Worm (Caenorhabditis elegans) whole organism, L4 larva: ENCODE results near the gene C08D8.7.

Experiments used
- D1046.2 ChIP-seq: fragments of 200-800 bp; sonication (Bioruptor generic); IDR thresholded peaks from 2 replicates; pipeline ENCODE4 v1.3.6; 2022; ENCODE audit warnings: missing genetic modification characterization, missing compliant biosample characterization
- F10B5.3 ChIP-seq: sonication (generic microtip); optimal IDR thresholded peaks from 2 replicates; lab custom pipeline; 2016; ENCODE audit warnings: mild to moderate bottlenecking, missing genetic modification characterization, missing compliant biosample characterization
- F26F4.8 ChIP-seq: fragments of 200-800 bp; sonication (Bioruptor generic); conservative IDR thresholded peaks from 2 replicates; pipeline ENCODE4 v1.3.6; 2022; ENCODE audit warnings: missing genetic modification characterization, missing compliant biosample characterization
- F44E2.7 ChIP-seq: fragments of 200-800 bp; sonication (Bioruptor generic); IDR thresholded peaks from 2 replicates; pipeline ENCODE4 v2.1.2; 2022; ENCODE audit warnings: missing genetic modification characterization, missing compliant biosample characterization
- F49E8.2 ChIP-seq: sonication (generic microtip); optimal IDR thresholded peaks from 2 replicates; lab custom pipeline; 2016; ENCODE audit warnings: missing compliant biosample characterization, mild to moderate bottlenecking, missing genetic modification characterization, borderline replicate concordance
- T20F7.1 ChIP-seq: fragments of 200-800 bp; sonication (Bioruptor generic); optimal IDR thresholded peaks from 2 replicates; lab custom pipeline; 2018; ENCODE audit warnings: mild to moderate bottlenecking, missing genetic modification characterization, missing compliant biosample characterization
- Y105C5A.15 ChIP-seq: fragments of 200-800 bp; sonication (Bioruptor generic); IDR thresholded peaks from 2 replicates; pipeline ENCODE4 v1.3.6; 2022; ENCODE audit warnings: missing genetic modification characterization, missing compliant biosample characterization
- ZK337.2 ChIP-seq: fragments of 200-800 bp; sonication (Bioruptor generic); IDR thresholded peaks from 2 replicates; pipeline ENCODE4 v1.3.6; 2022; ENCODE audit warnings: missing genetic modification reagents, missing genetic modification characterization, missing compliant biosample characterization
- aha-1 ChIP-seq: fragments of 150-350 bp; peaks from one replicate; lab custom pipeline; 2014; ENCODE audit warnings: missing biosample characterization, missing genetic modification characterization
- arid-1 ChIP-seq: fragments of 200-800 bp; sonication (Bioruptor generic); conservative IDR thresholded peaks from 2 replicates; pipeline ENCODE4 v1.3.6; 2022; ENCODE audit warnings: missing genetic modification reagents, missing genetic modification characterization, missing compliant biosample characterization
- attf-4 ChIP-seq: sonication (generic microtip); optimal IDR thresholded peaks from 3 replicates; lab custom pipeline; 2017; ENCODE audit warnings: missing biosample characterization, missing genetic modification characterization
- ceh-20 ChIP-seq: fragments of 200-800 bp; sonication (Bioruptor generic); IDR thresholded peaks from 2 replicates; pipeline ENCODE4 v1.3.6; 2022; ENCODE audit warnings: missing genetic modification reagents, missing genetic modification characterization, missing compliant biosample characterization
- ceh-44 ChIP-seq: fragments of 200-800 bp; sonication (Bioruptor generic); IDR thresholded peaks from 2 replicates; pipeline ENCODE4 v1.3.6; 2022; ENCODE audit warnings: missing genetic modification reagents, missing genetic modification characterization, missing compliant biosample characterization
- daf-8 ChIP-seq: fragments of 200-800 bp; sonication (Bioruptor generic); IDR thresholded peaks from 2 replicates; pipeline ENCODE4 v1.3.6; 2022; ENCODE audit warnings: missing genetic modification characterization, missing compliant biosample characterization
- dmd-6 ChIP-seq: fragments of 200-800 bp; sonication (Bioruptor generic); IDR thresholded peaks from 2 replicates; pipeline ENCODE4 v1.3.6; 2022; ENCODE audit warnings: missing genetic modification reagents, missing genetic modification characterization, missing compliant biosample characterization
- dmd-8 ChIP-seq: fragments of 200-800 bp; sonication (Bioruptor generic); IDR thresholded peaks from 2 replicates; pipeline ENCODE4 v1.3.6; 2022; ENCODE audit warnings: missing genetic modification characterization, missing compliant biosample characterization
- hmg-1.1 ChIP-seq: fragments of 200-800 bp; sonication (Bioruptor generic); IDR thresholded peaks from 2 replicates; pipeline ENCODE4 v1.3.6; 2022; ENCODE audit warnings: missing genetic modification reagents, missing genetic modification characterization, missing compliant biosample characterization
- lim-7 ChIP-seq: fragments of 200-800 bp; sonication (Bioruptor generic); IDR thresholded peaks from 2 replicates; pipeline ENCODE4 v1.3.6; 2022; ENCODE audit warnings: missing genetic modification characterization, missing compliant biosample characterization
- lsy-2 ChIP-seq, 2 experiments: fragments of 150-350 bp in 1 of 2; sonication (generic microtip) in 1 of 2; optimal IDR thresholded peaks; 2 replicates each; lab custom pipeline; 2014 to 2017; ENCODE audit warnings: missing biosample characterization in 2 of 2, missing genetic modification characterization in 2 of 2
- madf-5 ChIP-seq, 2 experiments: fragments of 200-800 bp; sonication (Bioruptor generic); IDR thresholded peaks; 2 replicates each; pipeline ENCODE4 v1.3.6; 2022; ENCODE audit warnings: missing compliant biosample characterization in 2 of 2, missing genetic modification characterization in 2 of 2
- madf-9 ChIP-seq: fragments of 200-800 bp; sonication (Bioruptor generic); conservative IDR thresholded peaks from 2 replicates; pipeline ENCODE4 v1.3.6; 2022; ENCODE audit warnings: missing genetic modification reagents, missing genetic modification characterization, missing compliant biosample characterization
- mdt-29 ChIP-seq: fragments of 200-800 bp; sonication (Bioruptor generic); IDR thresholded peaks from 2 replicates; pipeline ENCODE4 v1.3.6; 2022; ENCODE audit warnings: missing genetic modification reagents, missing genetic modification characterization, missing compliant biosample characterization
- mep-1 ChIP-seq: fragments of 150-350 bp; sonication (generic microtip); optimal IDR thresholded peaks from 3 replicates; lab custom pipeline; 2014; ENCODE audit warnings: missing biosample characterization, missing genetic modification characterization
- nhr-6 ChIP-seq: fragments of 150-350 bp; optimal IDR thresholded peaks from 2 replicates; lab custom pipeline; 2014; ENCODE audit warnings: missing biosample characterization, missing genetic modification characterization
- php-3 ChIP-seq: fragments of 200-800 bp; sonication (Bioruptor generic); IDR thresholded peaks from 2 replicates; pipeline ENCODE4 v1.3.6; 2022; ENCODE audit warnings: missing genetic modification reagents, missing genetic modification characterization, missing compliant biosample characterization
- set-16 ChIP-seq: fragments of 200-800 bp; sonication (Bioruptor generic); IDR thresholded peaks from 2 replicates; pipeline ENCODE4 v1.3.6; 2022; ENCODE audit warnings: missing genetic modification reagents, missing genetic modification characterization, missing compliant biosample characterization
- snpc-1.2 ChIP-seq: fragments of 200-800 bp; sonication (Bioruptor generic); IDR thresholded peaks from 2 replicates; pipeline ENCODE4 v1.3.6; 2022; ENCODE audit warnings: missing genetic modification reagents, missing genetic modification characterization, missing compliant biosample characterization
- tra-1 ChIP-seq: fragments of 200-800 bp; sonication (Bioruptor generic); IDR thresholded peaks from 2 replicates; pipeline ENCODE4 v1.3.6; 2022; ENCODE audit warnings: missing genetic modification reagents, missing genetic modification characterization, missing compliant biosample characterization
- unc-62 ChIP-seq, 3 experiments: fragments of 150-350 bp in 1 of 3; sonication (generic microtip); optimal IDR thresholded peaks in 2 of 3; peaks in 1 of 3; 1 replicate in 1 of 3; 2 replicates in 2 of 3; lab custom pipeline; 2014 to 2017; ENCODE audit warnings: missing biosample characterization in 3 of 3, missing genetic modification characterization in 3 of 3, missing genetic modification reagents in 3 of 3, missing genotype in 1 of 3
- zag-1 ChIP-seq: fragments of 150-350 bp; optimal IDR thresholded peaks from 2 replicates; lab custom pipeline; 2014; ENCODE audit warnings: missing biosample characterization, missing genetic modification characterization

Gene C08D8.7

ce11 chrV:8314782-8315181 is 26.2 kb upstream of the C08D8.7 start:
- TF ChIP-seq ZK337.2 (GFP tag; lab: Robert Waterston, UW), result peak; percentile 46; the same call in 1 of the 2 replicates
- TF ChIP-seq madf-9 (GFP tag; lab: Robert Waterston, UW), result 0 out of 2 replicates have a peak, but pooled peaks have one; percentile 42
- TF ChIP-seq tra-1 (GFP tag; lab: Robert Waterston, UW), result peak; percentile 22; the same call in 1 of the 2 replicates
- TF ChIP-seq arid-1 (GFP tag; lab: Robert Waterston, UW), result peak; percentile 30; the same call in 1 of the 2 replicates
- TF ChIP-seq ceh-44 (GFP tag; lab: Robert Waterston, UW), result peak; percentile 38; the same call in 1 of the 2 replicates
- TF ChIP-seq Y105C5A.15 (GFP tag; lab: Robert Waterston, UW), result peak; percentile 37; the same call in 1 of the 2 replicates
- peak; percentile 38; the same call in 1 of the 2 replicates for TF ChIP-seq F44E2.7 (GFP tag; lab: Robert Waterston, UW)
- peak; percentile 67 for TF ChIP-seq lim-7
- TF ChIP-seq madf-5 (GFP tag; IDR thresholded peaks at IDR 0.05; lab: Robert Waterston, UW), result peak in 1 of 2 experiments; percentile 49; a peak in 1 of 4 replicates
- TF ChIP-seq F26F4.8 (GFP tag; lab: Robert Waterston, UW), result peak; percentile 65; the same call in 1 of the 2 replicates

DNA sequence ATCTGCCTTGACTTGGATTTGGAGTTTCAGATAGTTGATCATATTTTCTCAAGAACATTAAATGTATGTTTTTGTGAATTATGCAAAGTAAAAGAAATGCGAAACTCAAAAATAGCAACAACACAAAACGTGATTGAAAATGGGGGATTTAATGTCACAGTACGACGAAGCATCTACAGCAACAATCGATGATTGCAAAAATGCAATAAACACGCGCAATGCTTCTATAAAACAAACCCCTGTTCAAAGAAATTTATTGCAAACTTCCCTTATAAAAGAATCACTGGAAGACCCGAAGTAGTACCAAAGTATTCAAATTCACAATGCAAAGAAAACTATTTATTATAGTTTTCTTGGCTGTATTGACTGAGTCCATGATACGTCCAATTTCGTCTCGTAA is 22.9 kb upstream of the C08D8.7 start, which contains the start of gene clec-219:
TSS of gene clec-219 (plus strand) at position 301 of the 400 bp plus-strand sequence.
- TF ChIP-seq T20F7.1 (GFP tag; lab: Kevin White, UChicago) (no peak), nhr-6 (no peak), hmg-1.1 (GFP tag; lab: Robert Waterston, UW) (no peak), lsy-2 (tag; optimal IDR thresholded peaks at IDR 0.05; lab: Kevin White, UChicago) (no peak), dmd-6 (GFP tag; lab: Robert Waterston, UW) (no peak)
- TF ChIP-seq, all 104 proteins: peak for 0

ce11 chrV:8323545-8323944 is 17.5 kb upstream of the C08D8.7 start:
- TF ChIP-seq F49E8.2 (no peak), zag-1 (tag; lab: Kevin White, UChicago) (no peak), ceh-20 (GFP tag; lab: Robert Waterston, UW) (no peak), unc-62 (GFP tag; optimal IDR thresholded peaks at IDR 0.05 in 1 of 2; lab: Kevin White, UChicago) (peak in 1 of 2 experiments; percentile 69), unc-62 (tag; optimal IDR thresholded peaks at IDR 0.05; lab: Kevin White, UChicago) (no peak), F10B5.3 (tag; lab: Kevin White, UChicago) (no peak), daf-8 (no peak), ceh-44 (GFP tag; lab: Robert Waterston, UW) (no peak), mdt-29 (GFP tag; lab: Robert Waterston, UW) (no peak), aha-1 (tag; lab: Kevin White, UChicago) (peak; percentile 95)

- TF ChIP-seq php-3 (GFP tag; lab: Robert Waterston, UW) (no peak), set-16 (peak; percentile 74)
Observed at ce11 chrV:8325906-8326305, 15.1 kb upstream of the C08D8.7 start.

ce11 chrV:8327080-8327479 is 13.9 kb upstream of the C08D8.7 start:
- peak; percentile 89 for TF ChIP-seq set-16
- no peak for TF ChIP-seq mep-1
- TF ChIP-seq attf-4, result no peak

DNA sequence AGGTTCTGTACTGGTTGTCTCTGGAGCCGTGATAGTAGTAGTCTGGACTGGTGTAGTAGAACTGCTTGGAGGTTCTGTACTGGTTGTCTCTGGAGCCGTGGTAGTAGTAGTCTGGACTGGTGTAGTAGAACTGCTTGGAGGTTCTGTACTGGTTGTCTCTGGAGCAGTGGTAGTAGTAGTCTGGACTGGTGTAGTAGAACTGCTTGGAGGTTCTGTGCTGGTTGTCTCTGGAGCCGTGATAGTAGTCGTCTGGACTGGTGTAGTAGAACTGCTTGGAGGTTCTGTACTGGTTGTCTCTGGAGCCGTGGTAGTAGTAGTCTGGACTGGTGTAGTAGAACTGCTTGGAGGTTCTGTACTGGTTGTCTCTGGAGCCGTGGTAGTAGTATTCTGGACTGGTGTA is 11.6 kb upstream of the C08D8.7 start:
- TF ChIP-seq dmd-8 (GFP tag; lab: Robert Waterston, UW) (peak; percentile 72; the same call in 1 of the 2 replicates), F26F4.8 (GFP tag; lab: Robert Waterston, UW) (peak; percentile 84), Y105C5A.15 (GFP tag; lab: Robert Waterston, UW) (0 out of 2 replicates have a peak, but pooled peaks have one; percentile 57), F44E2.7 (GFP tag; lab: Robert Waterston, UW) (0 out of 2 replicates have a peak, but pooled peaks have one; percentile 38), madf-5 (GFP tag; IDR thresholded peaks at IDR 0.05; lab: Robert Waterston, UW) (peak in 1 of 2 experiments; percentile 50; a peak in 1 of 4 replicates), D1046.2 (GFP tag; lab: Robert Waterston, UW) (0 out of 2 replicates have a peak, but pooled peaks have one; percentile 68), snpc-1.2 (GFP tag; lab: Robert Waterston, UW) (0 out of 2 replicates have a peak, but pooled peaks have one; percentile 29), lim-7 (peak; percentile 70), madf-9 (GFP tag; lab: Robert Waterston, UW) (0 out of 2 replicates have a peak, but pooled peaks have one; percentile 47)
